Worm (Caenorhabditis elegans): ENCODE data around the gene F18H3.1.

The F18H3.1 gene

DNA sequence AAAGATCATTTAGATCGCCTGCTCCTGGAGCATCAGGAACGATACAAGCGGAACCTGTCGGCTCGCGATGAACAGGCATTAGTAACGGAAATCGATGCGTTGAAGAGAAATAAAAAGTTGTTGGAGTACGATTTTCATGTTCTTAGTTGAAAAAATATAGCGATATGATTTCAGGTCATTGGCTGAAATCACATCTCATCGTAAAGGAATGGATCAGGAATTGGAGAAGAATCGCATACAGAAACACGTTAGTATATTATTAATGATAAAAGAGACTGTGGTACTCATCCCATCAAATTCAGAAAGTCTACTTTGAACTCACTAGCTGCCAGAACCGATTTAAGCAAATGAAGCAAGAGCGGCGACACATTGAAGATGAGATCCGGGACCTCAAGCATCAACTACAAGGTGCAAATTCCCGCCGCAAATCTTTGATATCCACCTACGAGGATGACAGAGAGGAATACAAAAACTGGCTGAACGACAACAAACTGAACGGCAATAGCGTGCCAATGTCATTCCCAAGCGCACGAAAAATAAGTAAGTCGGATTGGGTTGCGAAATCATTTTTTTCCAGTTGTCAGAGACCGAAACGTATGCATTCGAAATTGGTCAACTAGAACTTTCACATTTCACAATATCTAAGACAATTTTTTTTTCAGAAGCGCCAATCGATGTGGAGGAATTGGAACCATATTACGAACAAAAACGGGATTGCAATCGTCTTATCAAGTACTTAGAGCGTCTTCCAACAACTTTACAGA is 10.7 kb downstream of the F18H3.1 start:
- TF ChIP-seq cebp-1 (GFP tag; IDR thresholded peaks at IDR 0.05), result peak; percentile 9; the same call in 1 of the 2 replicates
- TF ChIP-seq cebp-1 (tag; optimal IDR thresholded peaks at IDR 0.05), result peak; percentile 90
- TF ChIP-seq nfya-1 (tag; optimal IDR thresholded peaks at IDR 0.05; ENCODE audit: borderline replicate concordance, insufficient read depth), result no peak

- peak; percentile 80 for TF ChIP-seq zfh-2 (GFP tag; conservative IDR thresholded peaks at IDR 0.05)
- TF ChIP-seq sdz-38 (tag; optimal IDR thresholded peaks at IDR 0.05), result no peak
- no peak for TF ChIP-seq mes-4 (tag; optimal IDR thresholded peaks at IDR 0.05)
- no peak for TF ChIP-seq madf-10 (tag; optimal IDR thresholded peaks at IDR 0.05)
- TF ChIP-seq ZK185.1 (tag; optimal IDR thresholded peaks at IDR 0.05; ENCODE audit: poor library complexity, severe bottlenecking), result no peak
- no peak for TF ChIP-seq B0035.1 (tag; optimal IDR thresholded peaks at IDR 0.05)
- TF ChIP-seq sptf-2 (GFP tag; optimal IDR thresholded peaks at IDR 0.05), result no peak
Observed at ce11 chrX:13532424-13533309, 13.2 kb downstream of the F18H3.1 start, which contains the start of gene acr-12. TSS of gene acr-12 (plus strand) at chrX:13532853.

DNA sequence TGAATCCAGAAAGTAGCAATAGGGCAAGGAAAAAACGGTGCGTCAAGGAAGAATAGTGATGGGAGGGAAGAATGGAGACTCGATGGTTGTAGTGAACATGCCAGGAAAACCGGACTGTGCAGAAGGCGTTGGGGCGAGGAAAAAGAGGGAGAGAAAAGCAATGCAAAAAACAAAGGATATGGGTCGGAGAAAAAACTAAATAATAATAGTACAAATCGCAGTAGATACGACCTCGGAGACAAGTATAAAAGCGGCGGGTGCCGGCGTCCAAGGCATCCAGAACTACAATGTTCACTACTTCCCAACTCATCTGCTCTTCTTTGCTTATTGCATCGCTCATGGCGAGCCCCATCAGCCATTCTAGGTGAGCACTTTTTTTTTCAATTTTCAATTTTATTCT is 17.3 kb downstream of the F18H3.1 start, which contains the start of gene R01E6.5:
TSS of gene R01E6.5 (plus strand) at position 301 of the 400 bp plus-strand sequence.
- TF ChIP-seq cebp-2 (GFP tag; IDR thresholded peaks at IDR 0.05), result no peak
- no peak for TF ChIP-seq dpl-1 (GFP tag; optimal IDR thresholded peaks at IDR 0.05)
- no peak for TF ChIP-seq ztf-3 (GFP tag; optimal IDR thresholded peaks at IDR 0.05)
- TF ChIP-seq nhr-27 (tag; optimal IDR thresholded peaks at IDR 0.05), result no peak
- no peak for TF ChIP-seq F52B5.7 (tag; optimal IDR thresholded peaks at IDR 0.05)
- TF ChIP-seq lsl-1 (GFP tag; optimal IDR thresholded peaks at IDR 0.05), result no peak
- TF ChIP-seq ceh-40 (GFP tag; IDR thresholded peaks at IDR 0.05), result no peak
- no peak for TF ChIP-seq lin-35 (GFP tag; optimal IDR thresholded peaks at IDR 0.05)
- no peak for TF ChIP-seq mes-4 (tag; optimal IDR thresholded peaks at IDR 0.05)
- TF ChIP-seq F37B4.10 (GFP tag; IDR thresholded peaks at IDR 0.05), result no peak
- TF ChIP-seq sdz-38 (tag; optimal IDR thresholded peaks at IDR 0.05), result no peak
- no peak for TF ChIP-seq egrh-3 (GFP tag; IDR thresholded peaks at IDR 0.05)
- TF ChIP-seq mxl-1 (tag; optimal IDR thresholded peaks at IDR 0.05), result no peak
- TF ChIP-seq T26A5.8 (tag; optimal IDR thresholded peaks at IDR 0.05), result no peak
- no peak for TF ChIP-seq F10E7.11 (tag; optimal IDR thresholded peaks at IDR 0.05)
- no peak for TF ChIP-seq F57C9.4 (tag; optimal IDR thresholded peaks at IDR 0.05)
- TF ChIP-seq B0336.3 (GFP tag; IDR thresholded peaks at IDR 0.05), result no peak

- no peak for TF ChIP-seq F10E7.11 (tag; optimal IDR thresholded peaks at IDR 0.05)
- peak; percentile 52; the same call in 1 of the 2 replicates for TF ChIP-seq K11D2.4 (GFP tag; IDR thresholded peaks at IDR 0.05)
- TF ChIP-seq snpc-1.3 (tag; optimal IDR thresholded peaks at IDR 0.05; ENCODE audit: insufficient read depth), result no peak
- TF ChIP-seq cebp-1 (GFP tag; IDR thresholded peaks at IDR 0.05), result no peak
- TF ChIP-seq cebp-1 (tag; optimal IDR thresholded peaks at IDR 0.05), result peak; percentile 5
- TF ChIP-seq lin-40 (tag; optimal IDR thresholded peaks at IDR 0.05), result peak; percentile 50
- TF ChIP-seq nhr-80 (tag; optimal IDR thresholded peaks at IDR 0.05), result peak; percentile 37
- TF ChIP-seq ztf-26 (tag; optimal IDR thresholded peaks at IDR 0.05), result peak; percentile 7
- no peak for TF ChIP-seq him-1 (tag; optimal IDR thresholded peaks at IDR 0.05)
- no peak for TF ChIP-seq ama-1 (optimal IDR thresholded peaks at IDR 0.05)
- TF ChIP-seq ama-1 (GFP tag; optimal IDR thresholded peaks at IDR 0.05), result no peak
- TF ChIP-seq somi-1 (GFP tag; optimal IDR thresholded peaks at IDR 0.05), result peak; percentile 59
- TF ChIP-seq F39B2.1 (GFP tag; IDR thresholded peaks at IDR 0.05), result no peak
Observed at ce11 chrX:13539701-13540100, 20.2 kb downstream of the F18H3.1 start.
